Fruit fly (Drosophila melanogaster) whole organism, prepupa: Measurements from ENCODE around the gene Cpr76Bd.

Experiments
- Blimp-1 ChIP-seq: fragments of 200-800 bp; sonication (Bioruptor generic); optimal IDR thresholded peaks from 3 replicates; lab custom pipeline; 2017; ENCODE audit warnings: missing biosample characterization, missing genetic modification characterization, mild to moderate bottlenecking, moderate library complexity, missing genetic modification reagents
- CG10631 ChIP-seq: fragments of 200-800 bp; sonication (Bioruptor generic); optimal IDR thresholded peaks from 2 replicates; lab custom pipeline; 2016; ENCODE audit warnings: missing biosample characterization, missing genetic modification characterization
- CG11294 ChIP-seq: fragments of 200-800 bp; sonication (Bioruptor generic); IDR thresholded peaks from 2 replicates; pipeline ENCODE4 v1.3.6; 2022; ENCODE audit warnings: missing biosample characterization, missing genetic modification characterization
- CG11902 ChIP-seq: fragments of 200-800 bp; sonication (Bioruptor generic); optimal IDR thresholded peaks from 3 replicates; lab custom pipeline; 2016; ENCODE audit warnings: missing biosample characterization, missing genetic modification characterization
- CG15336 ChIP-seq: fragments of 200-800 bp; sonication (Bioruptor generic); IDR thresholded peaks from 2 replicates; pipeline ENCODE4 v1.3.6; 2022; ENCODE audit warnings: missing biosample characterization, missing genetic modification characterization
- CG16779 ChIP-seq: fragments of 200-800 bp; sonication (Bioruptor generic); optimal IDR thresholded peaks from 3 replicates; lab custom pipeline; 2017; ENCODE audit warnings: missing biosample characterization, mild to moderate bottlenecking, missing genetic modification characterization
- CG3032 ChIP-seq: fragments of 200-800 bp; optimal IDR thresholded peaks from 2 replicates; lab custom pipeline; 2019; ENCODE audit warnings: missing biosample characterization, mild to moderate bottlenecking, missing genetic modification characterization, moderate library complexity
- CG31627 ChIP-seq: fragments of 200-800 bp; sonication (Bioruptor generic); optimal IDR thresholded peaks from 3 replicates; lab custom pipeline; 2016; ENCODE audit warnings: missing biosample characterization, missing genetic modification characterization
- CG32006 ChIP-seq: fragments of 200-800 bp; sonication (Bioruptor generic); optimal IDR thresholded peaks from 3 replicates; lab custom pipeline; 2017; ENCODE audit warnings: missing biosample characterization, mild to moderate bottlenecking, missing genetic modification characterization
- CG4318 ChIP-seq: fragments of 200-800 bp; sonication (Bioruptor generic); optimal IDR thresholded peaks from 3 replicates; lab custom pipeline; 2017; ENCODE audit warnings: missing biosample characterization, mild to moderate bottlenecking, missing genetic modification characterization
- CG6276 ChIP-seq: fragments of 200-800 bp; sonication (Bioruptor generic); optimal IDR thresholded peaks from 2 replicates; lab custom pipeline; 2017; ENCODE audit warnings: missing biosample characterization, mild to moderate bottlenecking, missing genetic modification characterization
- CG6792 ChIP-seq: fragments of 200-800 bp; sonication (Bioruptor generic); optimal IDR thresholded peaks from 3 replicates; lab custom pipeline; 2016; ENCODE audit warnings: missing biosample characterization, missing genetic modification characterization
- CG6808 ChIP-seq: fragments of 200-800 bp; sonication (Bioruptor generic); optimal IDR thresholded peaks from 3 replicates; lab custom pipeline; 2017; ENCODE audit warnings: missing biosample characterization, missing genetic modification characterization, mild to moderate bottlenecking, moderate library complexity, missing genetic modification reagents
- CG6854 ChIP-seq: fragments of 200-800 bp; sonication (Bioruptor generic); optimal IDR thresholded peaks from 2 replicates; lab custom pipeline; 2017; ENCODE audit warnings: missing biosample characterization, mild to moderate bottlenecking, missing genetic modification characterization
- CG8319 ChIP-seq: fragments of 200-800 bp; sonication (Bioruptor generic); optimal IDR thresholded peaks from 3 replicates; lab custom pipeline; 2016; ENCODE audit warnings: missing biosample characterization, missing genetic modification characterization
- CG8632 ChIP-seq: fragments of 200-800 bp; sonication (Bioruptor generic); optimal IDR thresholded peaks from 3 replicates; lab custom pipeline; 2016; ENCODE audit warnings: missing biosample characterization, missing genetic modification characterization
- CG9139 ChIP-seq: fragments of 200-800 bp; sonication (Bioruptor generic); optimal IDR thresholded peaks from 3 replicates; lab custom pipeline; 2017; ENCODE audit warnings: missing biosample characterization, mild to moderate bottlenecking, missing genetic modification characterization
- Eip75B ChIP-seq: fragments of 200-800 bp; sonication (Bioruptor generic); optimal IDR thresholded peaks from 3 replicates; lab custom pipeline; 2016; ENCODE audit warnings: missing biosample characterization, missing genetic modification characterization
- Eip93F ChIP-seq: fragments of 200-800 bp; sonication (Bioruptor generic); optimal IDR thresholded peaks from 2 replicates; lab custom pipeline; 2016; ENCODE audit warnings: missing biosample characterization, mild to moderate bottlenecking, missing genetic modification characterization
- Ets96B ChIP-seq: fragments of 200-800 bp; optimal IDR thresholded peaks from 2 replicates; lab custom pipeline; 2019; ENCODE audit warnings: missing biosample characterization, mild to moderate bottlenecking, missing genetic modification characterization, moderate library complexity
- Gug ChIP-seq: fragments of 200-800 bp; sonication (Bioruptor generic); IDR thresholded peaks from 2 replicates; pipeline ENCODE4 v1.3.6; 2022; ENCODE audit warnings: missing biosample characterization, missing genetic modification characterization
- Hr38 ChIP-seq: sonication (Bioruptor generic); optimal IDR thresholded peaks from 2 replicates; lab custom pipeline; 2016; ENCODE audit warnings: missing biosample characterization, missing genetic modification characterization
- Hr39 ChIP-seq: fragments of 200-800 bp; sonication (Bioruptor generic); optimal IDR thresholded peaks from 2 replicates; lab custom pipeline; 2016; ENCODE audit warnings: missing biosample characterization, missing genetic modification characterization
- Lpt ChIP-seq: fragments of 200-800 bp; sonication (Bioruptor generic); optimal IDR thresholded peaks from 3 replicates; lab custom pipeline; 2016; ENCODE audit warnings: missing biosample characterization, missing genetic modification characterization
- Met ChIP-seq: fragments of 200-800 bp; sonication (Bioruptor generic); optimal IDR thresholded peaks from 3 replicates; lab custom pipeline; 2016; ENCODE audit warnings: missing biosample characterization, missing genetic modification characterization
- OdsH ChIP-seq: fragments of 200-800 bp; sonication (Bioruptor generic); optimal IDR thresholded peaks from 3 replicates; lab custom pipeline; 2016; ENCODE audit warnings: missing biosample characterization, missing genetic modification characterization
- Smox ChIP-seq: fragments of 200-800 bp; sonication (Bioruptor generic); optimal IDR thresholded peaks from 3 replicates; lab custom pipeline; 2016; ENCODE audit warnings: missing biosample characterization, missing genetic modification characterization
- Sox14 ChIP-seq: fragments of 200-800 bp; sonication (Bioruptor generic); optimal IDR thresholded peaks from 3 replicates; lab custom pipeline; 2016; ENCODE audit warnings: missing biosample characterization, missing genetic modification characterization
- Sox15 ChIP-seq: fragments of 200-800 bp; sonication (Bioruptor generic); optimal IDR thresholded peaks from 3 replicates; lab custom pipeline; 2016; ENCODE audit warnings: missing biosample characterization, missing genetic modification characterization
- achi ChIP-seq: fragments of 200-800 bp; sonication (Bioruptor generic); optimal IDR thresholded peaks from 3 replicates; lab custom pipeline; 2016; ENCODE audit warnings: missing biosample characterization, missing genetic modification characterization
- cyc ChIP-seq: fragments of 200-800 bp; sonication (Bioruptor generic); optimal IDR thresholded peaks from 3 replicates; lab custom pipeline; 2016; ENCODE audit warnings: missing biosample characterization, missing genetic modification characterization
- dac ChIP-seq: fragments of 200-800 bp; sonication (Bioruptor generic); optimal IDR thresholded peaks from 2 replicates; lab custom pipeline; 2017; ENCODE audit warnings: missing biosample characterization, mild to moderate bottlenecking, missing genetic modification characterization
- dsx ChIP-seq: fragments of 200-800 bp; optimal IDR thresholded peaks from 3 replicates; lab custom pipeline; 2019; ENCODE audit warnings: missing biosample characterization, mild to moderate bottlenecking, missing genetic modification characterization, moderate library complexity; ENCODE audit not compliant: poor library complexity, severe bottlenecking
- eg ChIP-seq: fragments of 200-800 bp; sonication (Bioruptor generic); IDR thresholded peaks from 3 replicates; pipeline ENCODE4 v1.3.6; 2022; ENCODE audit warnings: missing biosample characterization, missing genetic modification characterization
- esn ChIP-seq: fragments of 200-800 bp; sonication (Bioruptor generic); optimal IDR thresholded peaks from 2 replicates; lab custom pipeline; 2016; ENCODE audit warnings: missing biosample characterization, mild to moderate bottlenecking, missing genetic modification characterization, moderate library complexity
- fd59A ChIP-seq: fragments of 200-800 bp; sonication (Bioruptor generic); optimal IDR thresholded peaks from 2 replicates; lab custom pipeline; 2017; ENCODE audit warnings: missing biosample characterization, mild to moderate bottlenecking, missing genetic modification characterization, missing genetic modification reagents
- fd85E ChIP-seq: fragments of 200-800 bp; sonication (Bioruptor generic); optimal IDR thresholded peaks from 3 replicates; lab custom pipeline; 2016; ENCODE audit warnings: missing biosample characterization, missing genetic modification characterization
- fkh ChIP-seq: fragments of 200-800 bp; sonication (Bioruptor generic); optimal IDR thresholded peaks from 3 replicates; lab custom pipeline; 2017; ENCODE audit warnings: missing biosample characterization, mild to moderate bottlenecking, missing genetic modification characterization, moderate library complexity
- lz ChIP-seq: fragments of 200-800 bp; sonication (Bioruptor generic); optimal IDR thresholded peaks from 3 replicates; lab custom pipeline; 2016; ENCODE audit warnings: missing biosample characterization, missing genetic modification characterization
- net ChIP-seq: fragments of 200-800 bp; sonication (Bioruptor generic); optimal IDR thresholded peaks from 3 replicates; lab custom pipeline; 2016; ENCODE audit warnings: missing biosample characterization, missing genetic modification characterization
- pdm3 ChIP-seq: fragments of 200-800 bp; sonication (Bioruptor generic); optimal IDR thresholded peaks from 3 replicates; lab custom pipeline; 2016; ENCODE audit warnings: missing biosample characterization, missing genetic modification characterization
- spab ChIP-seq: fragments of 200-800 bp; sonication (Bioruptor generic); optimal IDR thresholded peaks from 2 replicates; lab custom pipeline; 2017; ENCODE audit warnings: missing biosample characterization, mild to moderate bottlenecking, missing genetic modification characterization, missing genetic modification reagents
- ss ChIP-seq, 2 experiments: fragments of 200-800 bp; sonication (Bioruptor generic); optimal IDR thresholded peaks; 2 replicates in 1 of 2; 3 replicates in 1 of 2; lab custom pipeline; 2017 to 2018; ENCODE audit warnings: mild to moderate bottlenecking in 2 of 2, missing biosample characterization in 2 of 2, missing genetic modification characterization in 2 of 2, moderate library complexity in 1 of 2
- svp ChIP-seq: fragments of 200-800 bp; sonication (Bioruptor generic); peaks from one replicate; lab custom pipeline; 2016; ENCODE audit warnings: missing biosample characterization, missing genetic modification characterization
- topi ChIP-seq: fragments of 200-800 bp; sonication (Bioruptor generic); optimal IDR thresholded peaks from 3 replicates; lab custom pipeline; 2016; ENCODE audit warnings: missing biosample characterization, missing genetic modification characterization
- vri ChIP-seq: fragments of 200-800 bp; sonication (Bioruptor generic); optimal IDR thresholded peaks from 3 replicates; lab custom pipeline; 2016; ENCODE audit warnings: missing biosample characterization, mild to moderate bottlenecking, missing genetic modification characterization

Cpr76Bd gene

dm6 chr3L:19560005-19560694, 27.6 kb downstream of the Cpr76Bd start:
- TF ChIP-seq ss (GFP tag; optimal IDR thresholded peaks at IDR 0.05; lab: Kevin White, UChicago) (peak in 1 of 2 experiments; percentile 69), dac (GFP tag; lab: Kevin White, UChicago) (no peak), Met (GFP tag; lab: Kevin White, UChicago) (no peak), Eip93F (GFP tag; lab: Kevin White, UChicago) (no peak), CG6276 (GFP tag; lab: Kevin White, UChicago) (peak; percentile 75), Blimp-1 (GFP tag; lab: Kevin White, UChicago) (no peak), Hr38 (GFP tag; lab: Kevin White, UChicago) (peak; percentile 72), CG9139 (no peak), svp (GFP tag; lab: Kevin White, UChicago) (no peak), Ets96B (tag; lab: Kevin White, UChicago) (no peak), dsx (peak; percentile 65), esn (GFP tag; lab: Kevin White, UChicago) (no peak), OdsH (GFP tag; lab: Kevin White, UChicago) (no peak)

dm6 chr3L:19560695-19561246, 28.2 kb downstream of the Cpr76Bd start:
- TF ChIP-seq ss (GFP tag; optimal IDR thresholded peaks at IDR 0.05; lab: Kevin White, UChicago), result peak; percentile 99
- TF ChIP-seq Sox14 (GFP tag; lab: Kevin White, UChicago), result peak; percentile 98
- TF ChIP-seq dsx, result peak; percentile 98
- peak; percentile 94 for TF ChIP-seq Sox15
- peak; percentile 98 for TF ChIP-seq CG8632 (GFP tag; lab: Kevin White, UChicago)
- peak; percentile 98 for TF ChIP-seq spab (GFP tag; lab: Kevin White, UChicago)
- TF ChIP-seq Eip75B, result peak; percentile 99
- peak; percentile 99 for TF ChIP-seq CG6808
- TF ChIP-seq Met (GFP tag; lab: Kevin White, UChicago), result peak; percentile 99
- peak; percentile 98 for TF ChIP-seq Lpt
- TF ChIP-seq vri (GFP tag; lab: Kevin White, UChicago), result peak; percentile 97
- TF ChIP-seq Blimp-1 (GFP tag; lab: Kevin White, UChicago), result peak; percentile 94
- TF ChIP-seq CG16779 (tag; lab: Kevin White, UChicago), result peak; percentile 95
- TF ChIP-seq CG32006, result peak; percentile 98
- peak; percentile 97 for TF ChIP-seq CG11902 (GFP tag; lab: Kevin White, UChicago)
- TF ChIP-seq svp (GFP tag; lab: Kevin White, UChicago), result peak; percentile 99
- TF ChIP-seq net (GFP tag; lab: Kevin White, UChicago), result peak; percentile 99
- peak; percentile 98 for TF ChIP-seq achi (GFP tag; lab: Kevin White, UChicago)
- TF ChIP-seq lz, result peak; percentile 98
- TF ChIP-seq esn (GFP tag; lab: Kevin White, UChicago), result peak; percentile 99
- TF ChIP-seq cyc, result peak; percentile 98
- peak; percentile 98 for TF ChIP-seq Ets96B (tag; lab: Kevin White, UChicago)
- TF ChIP-seq Gug (GFP tag; lab: Robert Waterston, UW), result peak; percentile 97
- peak; percentile 99 for TF ChIP-seq CG15336 (GFP tag; lab: Robert Waterston, UW)
- peak; percentile 96 for TF ChIP-seq CG4318
- TF ChIP-seq CG31627 (GFP tag; lab: Kevin White, UChicago), result peak; percentile 98
- peak; percentile 99 for TF ChIP-seq fd59A (GFP tag; lab: Kevin White, UChicago)
- TF ChIP-seq Smox (GFP tag; lab: Kevin White, UChicago), result peak; percentile 98
- peak; percentile 94 for TF ChIP-seq CG11294 (GFP tag; lab: Robert Waterston, UW)
- TF ChIP-seq CG6792 (GFP tag; lab: Kevin White, UChicago), result peak; percentile 98
- TF ChIP-seq dac (GFP tag; lab: Kevin White, UChicago), result peak; percentile 94
- TF ChIP-seq CG6854 (GFP tag; lab: Kevin White, UChicago), result peak; percentile 98
- peak; percentile 94 for TF ChIP-seq fd85E
- peak; percentile 98 for TF ChIP-seq Hr39 (GFP tag; lab: Kevin White, UChicago)
- TF ChIP-seq topi (GFP tag; lab: Kevin White, UChicago), result peak; percentile 99
- peak; percentile 43 for TF ChIP-seq Hr38 (GFP tag; lab: Kevin White, UChicago)
- peak; percentile 98 for TF ChIP-seq CG9139
- TF ChIP-seq CG8319, result peak; percentile 95
- peak; percentile 99 for TF ChIP-seq CG3032
- TF ChIP-seq pdm3 (GFP tag; lab: Kevin White, UChicago), result peak; percentile 98
- TF ChIP-seq CG10631 (GFP tag; lab: Kevin White, UChicago), result peak; percentile 99
- peak; percentile 99 for TF ChIP-seq eg (GFP tag; lab: Robert Waterston, UW)
- peak; percentile 79 for TF ChIP-seq fkh (GFP tag; lab: Kevin White, UChicago)
